Fruit fly (Drosophila melanogaster) whole organism, embryonic: ENCODE measurements around the gene zuc.

Experiments
- Abd-B ChIP-seq: fragments of 200-800 bp; sonication (Bioruptor generic); optimal IDR thresholded peaks from 2 replicates; lab custom pipeline; 2018; ENCODE audit warnings: missing biosample characterization, mild to moderate bottlenecking, missing genetic modification characterization, moderate library complexity
- Ada2b ChIP-seq: fragments of 200-800 bp; sonication (Bioruptor generic); IDR thresholded peaks from 2 replicates; pipeline ENCODE4 v1.3.6; 2022; ENCODE audit warnings: missing biosample characterization, missing genetic modification characterization
- B-H2 ChIP-seq: fragments of 200-800 bp; sonication (Bioruptor generic); optimal IDR thresholded peaks from 2 replicates; lab custom pipeline; 2018; ENCODE audit warnings: missing biosample characterization, mild to moderate bottlenecking, missing genetic modification characterization
- BEAF-32 ChIP-seq: fragments of 200-800 bp; sonication (Bioruptor generic); optimal IDR thresholded peaks from 3 replicates; lab custom pipeline; 2017; ENCODE audit warnings: missing biosample characterization, missing genetic modification characterization, mild to moderate bottlenecking, moderate library complexity, missing genetic modification reagents
- CG10462 ChIP-seq: fragments of 200-800 bp; sonication (Bioruptor generic); optimal IDR thresholded peaks from 2 replicates; lab custom pipeline; 2016; ENCODE audit warnings: missing biosample characterization, missing genetic modification characterization
- CG10565 ChIP-seq: fragments of 200-800 bp; sonication (Bioruptor generic); optimal IDR thresholded peaks from 3 replicates; lab custom pipeline; 2016; ENCODE audit warnings: missing biosample characterization, mild to moderate bottlenecking, missing genetic modification characterization
- CG15514 ChIP-seq: fragments of 200-800 bp; sonication (Bioruptor generic); optimal IDR thresholded peaks from 3 replicates; lab custom pipeline; 2017; ENCODE audit warnings: missing biosample characterization, missing genetic modification characterization, mild to moderate bottlenecking, moderate library complexity, missing genetic modification reagents
- CG15696 ChIP-seq: fragments of 200-800 bp; sonication (Bioruptor generic); optimal IDR thresholded peaks from 2 replicates; lab custom pipeline; 2019; ENCODE audit warnings: missing biosample characterization, mild to moderate bottlenecking, missing genetic modification characterization, moderate library complexity
- CG17385 ChIP-seq: fragments of 200-800 bp; sonication (Bioruptor generic); optimal IDR thresholded peaks from 3 replicates; lab custom pipeline; 2018; ENCODE audit warnings: missing biosample characterization, mild to moderate bottlenecking, missing genetic modification characterization
- CG17612 ChIP-seq: fragments of 200-800 bp; sonication (Bioruptor generic); IDR thresholded peaks from 2 replicates; pipeline ENCODE4 v1.3.6; 2022; ENCODE audit warnings: missing biosample characterization, missing genetic modification characterization
- CG1792 ChIP-seq: fragments of 200-800 bp; sonication (Bioruptor generic); optimal IDR thresholded peaks from 2 replicates; lab custom pipeline; 2016; ENCODE audit warnings: missing biosample characterization, missing genetic modification characterization
- CG34224 ChIP-seq: fragments of 200-800 bp; sonication (Bioruptor generic); IDR thresholded peaks from 3 replicates; pipeline ENCODE4 v1.3.6; 2022; ENCODE audit warnings: missing biosample characterization, missing genetic modification characterization; ENCODE audit not compliant: partially characterized antibody
- CG3995 ChIP-seq: fragments of 200-800 bp; sonication (Bioruptor generic); optimal IDR thresholded peaks from 3 replicates; lab custom pipeline; 2016; ENCODE audit warnings: missing biosample characterization, missing genetic modification characterization
- CG4730 ChIP-seq: fragments of 200-800 bp; sonication (Bioruptor generic); IDR thresholded peaks from 2 replicates; pipeline ENCODE4 v1.3.6; 2022; ENCODE audit warnings: missing biosample characterization, missing genetic modification characterization
- CG6689 ChIP-seq: fragments of 200-800 bp; sonication (Bioruptor generic); IDR thresholded peaks from 2 replicates; pipeline ENCODE4 v1.3.6; 2022; ENCODE audit warnings: missing biosample characterization, missing genetic modification characterization
- CG7786 ChIP-seq: fragments of 200-800 bp; sonication (Bioruptor generic); optimal IDR thresholded peaks from 2 replicates; lab custom pipeline; 2016; ENCODE audit warnings: missing biosample characterization, missing genetic modification characterization
- CG8290 ChIP-seq, 3 experiments: fragments of 200-800 bp; sonication (Bioruptor generic); optimal IDR thresholded peaks; 2 replicates each; lab custom pipeline; 2016 to 2019; ENCODE audit warnings: missing biosample characterization in 3 of 3, missing genetic modification characterization in 3 of 3, mild to moderate bottlenecking in 2 of 3, moderate library complexity in 1 of 3
- CG9817 ChIP-seq: fragments of 200-800 bp; sonication (Bioruptor generic); optimal IDR thresholded peaks from 2 replicates; lab custom pipeline; 2018; ENCODE audit warnings: missing biosample characterization, mild to moderate bottlenecking, missing genetic modification characterization, moderate library complexity
- Chrac-16 ChIP-seq: fragments of 200-800 bp; sonication (Bioruptor generic); optimal IDR thresholded peaks from 3 replicates; lab custom pipeline; 2016; ENCODE audit warnings: missing biosample characterization, missing genetic modification characterization
- Dll ChIP-seq: fragments of 200-800 bp; sonication (Bioruptor generic); IDR thresholded peaks from 4 replicates; pipeline ENCODE4 v1.3.6; 2022; ENCODE audit warnings: missing biosample characterization, missing genetic modification characterization; ENCODE audit not compliant: partially characterized antibody
- Dp ChIP-seq: fragments of 200-800 bp; sonication (Bioruptor generic); optimal IDR thresholded peaks from 2 replicates; lab custom pipeline; 2018; ENCODE audit warnings: missing biosample characterization, mild to moderate bottlenecking, missing genetic modification characterization, moderate library complexity
- E2f2 ChIP-seq: fragments of 200-800 bp; sonication (Bioruptor generic); IDR thresholded peaks from 2 replicates; pipeline ENCODE4 v1.3.6; 2022; ENCODE audit warnings: missing biosample characterization, missing genetic modification characterization
- HLH4C ChIP-seq: fragments of 200-800 bp; sonication (Bioruptor generic); IDR thresholded peaks from 3 replicates; pipeline ENCODE4 v1.3.6; 2022; ENCODE audit warnings: missing biosample characterization, missing genetic modification characterization; ENCODE audit not compliant: partially characterized antibody
- Hr78 ChIP-seq, 2 experiments: fragments of 200-800 bp in 1 of 2; fragments of >200 bp in 1 of 2; sonication (Bioruptor generic) in 1 of 2; optimal IDR thresholded peaks; 2 replicates each; lab custom pipeline; 2017 to 2019; ENCODE audit warnings: missing biosample characterization in 2 of 2, missing genetic modification characterization in 2 of 2, mild to moderate bottlenecking in 1 of 2, moderate library complexity in 1 of 2
- Neu2 ChIP-seq: fragments of 200-800 bp; sonication (Bioruptor generic); optimal IDR thresholded peaks from 3 replicates; lab custom pipeline; 2016; ENCODE audit warnings: missing biosample characterization, missing genetic modification characterization, borderline replicate concordance
- PHDP ChIP-seq: fragments of 200-800 bp; sonication (Bioruptor generic); optimal IDR thresholded peaks from 3 replicates; lab custom pipeline; 2018; ENCODE audit warnings: missing biosample characterization, mild to moderate bottlenecking, missing genetic modification characterization, moderate library complexity
- Poxn ChIP-seq: fragments of 200-800 bp; sonication (Bioruptor generic); IDR thresholded peaks from 2 replicates; pipeline ENCODE4 v1.3.6; 2022; ENCODE audit warnings: missing biosample characterization, missing genetic modification characterization
- Rx ChIP-seq: fragments of 200-800 bp; sonication (Bioruptor generic); IDR thresholded peaks from 2 replicates; pipeline ENCODE4 v1.3.6; 2022; ENCODE audit warnings: missing biosample characterization, missing genetic modification characterization
- Sox100B ChIP-seq: fragments of 200-800 bp; sonication (Bioruptor generic); optimal IDR thresholded peaks from 3 replicates; lab custom pipeline; 2018; ENCODE audit warnings: missing biosample characterization, mild to moderate bottlenecking, missing genetic modification characterization
- Taf1 ChIP-seq: fragments of 200-800 bp; sonication (Bioruptor generic); IDR thresholded peaks from 2 replicates; pipeline ENCODE4 v1.3.6; 2022; ENCODE audit warnings: missing biosample characterization, missing genetic modification characterization
- Xbp1 ChIP-seq: fragments of 200-800 bp; sonication (Bioruptor generic); optimal IDR thresholded peaks from 3 replicates; lab custom pipeline; 2016; ENCODE audit warnings: missing biosample characterization, mild to moderate bottlenecking, missing genetic modification characterization
- al ChIP-seq: fragments of 200-800 bp; sonication (Bioruptor generic); IDR thresholded peaks from 2 replicates; pipeline ENCODE4 v1.3.6; 2022; ENCODE audit warnings: missing biosample characterization, missing genetic modification characterization
- cato ChIP-seq: fragments of 200-800 bp; sonication (Bioruptor generic); optimal IDR thresholded peaks from 2 replicates; lab custom pipeline; 2016; ENCODE audit warnings: missing biosample characterization, missing genetic modification characterization, borderline replicate concordance
- chinmo ChIP-seq: fragments of 200-800 bp; sonication (Bioruptor generic); IDR thresholded peaks from 4 replicates; pipeline ENCODE4 v1.3.6; 2022; ENCODE audit warnings: missing biosample characterization, missing genetic modification characterization; ENCODE audit not compliant: partially characterized antibody
- dysf ChIP-seq: fragments of 200-800 bp; sonication (Bioruptor generic); IDR thresholded peaks from 3 replicates; pipeline ENCODE4 v1.3.6; 2022; ENCODE audit warnings: missing biosample characterization, missing genetic modification characterization
- fd64A ChIP-seq: fragments of 200-800 bp; sonication (Bioruptor generic); optimal IDR thresholded peaks from 3 replicates; lab custom pipeline; 2018; ENCODE audit warnings: missing biosample characterization, mild to moderate bottlenecking, missing genetic modification characterization
- fd96Cb ChIP-seq: fragments of 200-800 bp; sonication (Bioruptor generic); optimal IDR thresholded peaks from 2 replicates; lab custom pipeline; 2018; ENCODE audit warnings: missing biosample characterization, mild to moderate bottlenecking, missing genetic modification characterization, moderate library complexity
- grn ChIP-seq: fragments of 200-800 bp; sonication (Bioruptor generic); optimal IDR thresholded peaks from 3 replicates; lab custom pipeline; 2017; ENCODE audit warnings: missing biosample characterization, missing genetic modification characterization
- ham ChIP-seq: fragments of 200-800 bp; sonication (Bioruptor generic); IDR thresholded peaks from 2 replicates; pipeline ENCODE4 v1.3.6; 2022; ENCODE audit warnings: missing biosample characterization, missing genetic modification characterization
- hth ChIP-seq: fragments of >200 bp; optimal IDR thresholded peaks from 2 replicates; lab custom pipeline; 2017; ENCODE audit warnings: inconsistent platforms
- nmo ChIP-seq: fragments of 200-800 bp; sonication (Bioruptor generic); optimal IDR thresholded peaks from 2 replicates; lab custom pipeline; 2018; ENCODE audit warnings: missing biosample characterization, mild to moderate bottlenecking, missing genetic modification characterization, moderate library complexity
- otp ChIP-seq: fragments of 200-800 bp; sonication (Bioruptor generic); IDR thresholded peaks from 3 replicates; pipeline ENCODE4, ENCODE4 v1.3.6; 2022; ENCODE audit warnings: missing biosample characterization, missing genetic modification characterization
- pan ChIP-seq, 4 experiments: fragments of >200 bp in 3 of 4; fragments of 200-800 bp in 1 of 4; sonication (Bioruptor generic) in 1 of 4; optimal IDR thresholded peaks in 3 of 4; IDR thresholded peaks in 1 of 4; 2 replicates each; pipeline versions ENCODE4 v1.3.6 to Lab custom; 2017 to 2022; ENCODE audit warnings: missing biosample characterization in 2 of 4, missing genetic modification characterization in 2 of 4, mixed read lengths in 1 of 4
- phol ChIP-seq: fragments of 200-800 bp; sonication (Bioruptor generic); optimal IDR thresholded peaks from 3 replicates; lab custom pipeline; 2018; ENCODE audit warnings: missing biosample characterization, mild to moderate bottlenecking, missing genetic modification characterization, moderate library complexity
- schlank ChIP-seq: fragments of 200-800 bp; sonication (Bioruptor generic); optimal IDR thresholded peaks from 2 replicates; lab custom pipeline; 2018; ENCODE audit warnings: missing biosample characterization, mild to moderate bottlenecking, missing genetic modification characterization
- sim ChIP-seq: fragments of 200-800 bp; sonication (Bioruptor generic); IDR thresholded peaks from 2 replicates; pipeline ENCODE4 v1.3.6; 2022; ENCODE audit warnings: missing biosample characterization, missing genetic modification characterization
- tgo ChIP-seq: fragments of 200-800 bp; sonication (Bioruptor generic); IDR thresholded peaks from 3 replicates; pipeline ENCODE4 v1.3.6; 2022; ENCODE audit warnings: missing biosample characterization, missing genetic modification characterization
- z ChIP-seq: fragments of 200-800 bp; sonication (Bioruptor generic); IDR thresholded peaks from 3 replicates; pipeline ENCODE4 v1.3.6; 2022; ENCODE audit warnings: missing biosample characterization, missing genetic modification characterization

The zuc gene

dm6 chr2L:12004211-12004979, 14.7 kb upstream of the zuc start (continued):
- TF ChIP-seq phol (tag; lab: Kevin White, UChicago), result peak; percentile 74
- TF ChIP-seq PHDP, result peak; percentile 80
- TF ChIP-seq fd64A (GFP tag; lab: Kevin White, UChicago), result peak; percentile 89
- TF ChIP-seq CG17385 (GFP tag; lab: Kevin White, UChicago), result peak; percentile 91
- TF ChIP-seq Chrac-16 (GFP tag; lab: Kevin White, UChicago), result no peak
- TF ChIP-seq CG34224, result no peak
- TF ChIP-seq z, result no peak
- TF ChIP-seq HLH4C, result no peak
- TF ChIP-seq CG7786 (GFP tag; lab: Kevin White, UChicago), result no peak
- no peak for TF ChIP-seq Poxn (GFP tag; lab: Robert Waterston, UW)
- peak; percentile 53 for TF ChIP-seq B-H2 (GFP tag; lab: Kevin White, UChicago)
- TF ChIP-seq Abd-B (GFP tag; lab: Kevin White, UChicago), result no peak
- peak; percentile 17 for TF ChIP-seq Xbp1 (GFP tag; lab: Kevin White, UChicago)
- no peak for TF ChIP-seq CG4730 (GFP tag; lab: Robert Waterston, UW)
- no peak for TF ChIP-seq pan (optimal IDR thresholded peaks at IDR 0.05; lab: Kevin White, UChicago)
- no peak for TF ChIP-seq pan (GFP tag; optimal IDR thresholded peaks at IDR 0.05 in 1 of 2, IDR thresholded peaks at IDR 0.05 in 1 of 2)
- TF ChIP-seq nmo (GFP tag; lab: Kevin White, UChicago), result no peak
- peak; percentile 4 for TF ChIP-seq CG3995
- no peak for TF ChIP-seq CG6689 (GFP tag; lab: Robert Waterston, UW)
- TF ChIP-seq Taf1 (GFP tag; lab: Robert Waterston, UW), result no peak
- TF ChIP-seq grn (GFP tag; lab: Kevin White, UChicago), result peak; percentile 6
- TF ChIP-seq CG1792, result peak; percentile 15
- no peak for TF ChIP-seq Dll (GFP tag; lab: Robert Waterston, UW)
- peak; percentile 77 for TF ChIP-seq CG15696
- TF ChIP-seq tgo (GFP tag; lab: Robert Waterston, UW), result no peak
- peak; percentile 63 for TF ChIP-seq cato (GFP tag; lab: Kevin White, UChicago)
- TF ChIP-seq ham (GFP tag; lab: Robert Waterston, UW), result no peak
- no peak for TF ChIP-seq Neu2 (GFP tag; lab: Kevin White, UChicago)
- no peak for TF ChIP-seq chinmo (GFP tag; lab: Robert Waterston, UW)
- TF ChIP-seq E2f2 (GFP tag; lab: Robert Waterston, UW), result no peak
- TF ChIP-seq BEAF-32, result peak; percentile 58
- TF ChIP-seq fd96Cb (tag; lab: Kevin White, UChicago), result peak; percentile 2
- no peak for TF ChIP-seq Hr78 (GFP tag; optimal IDR thresholded peaks at IDR 0.05; lab: Kevin White, UChicago)
- TF ChIP-seq Rx (GFP tag; lab: Robert Waterston, UW), result no peak
- TF ChIP-seq CG10565 (GFP tag; lab: Kevin White, UChicago), result no peak
- TF ChIP-seq otp (GFP tag; lab: Robert Waterston, UW), result no peak
- TF ChIP-seq CG15514 (GFP tag; lab: Kevin White, UChicago), result peak; percentile 29
- TF ChIP-seq Dp (GFP tag; lab: Kevin White, UChicago), result peak; percentile 39
- TF ChIP-seq CG17612, result no peak
- TF ChIP-seq sim (GFP tag; lab: Robert Waterston, UW), result no peak
- no peak for TF ChIP-seq al (GFP tag; lab: Robert Waterston, UW)
- peak; percentile 12 for TF ChIP-seq CG10462
- TF ChIP-seq dysf (GFP tag; lab: Robert Waterston, UW), result no peak
- no peak for TF ChIP-seq Ada2b (GFP tag; lab: Robert Waterston, UW)
- TF ChIP-seq CG9817 (tag; lab: Kevin White, UChicago), result peak; percentile 12
- TF ChIP-seq CG8290 (GFP tag; optimal IDR thresholded peaks at IDR 0.05; lab: Kevin White, UChicago), result peak; percentile 78
- peak; percentile 63 to 92 for TF ChIP-seq CG8290 (tag; optimal IDR thresholded peaks at IDR 0.05; lab: Kevin White, UChicago)
- peak; percentile 66 for TF ChIP-seq schlank (tag; lab: Kevin White, UChicago)
- no peak for TF ChIP-seq hth
- TF ChIP-seq Sox100B (GFP tag; lab: Kevin White, UChicago), result peak; percentile 72
